Fruit fly (Drosophila melanogaster) Kc167 (cell line): ENCODE data around the gene wda.

Experiments used
- Myc ChIP-seq: fragments of >200 bp; optimal IDR thresholded peaks from 2 replicates; lab custom pipeline; 2017; ENCODE audit warnings: missing external identifiers
- Sin3A ChIP-seq: fragments of >200 bp; optimal IDR thresholded peaks from 2 replicates; lab custom pipeline; 2018; ENCODE audit warnings: missing external identifiers
- h ChIP-seq: fragments of >200 bp; optimal IDR thresholded peaks from 3 replicates; lab custom pipeline; 2018; ENCODE audit warnings: missing external identifiers
- insv ChIP-seq: fragments of >200 bp; optimal IDR thresholded peaks from 3 replicates; lab custom pipeline; 2018; ENCODE audit warnings: missing external identifiers
- psq ChIP-seq: fragments of >200 bp; optimal IDR thresholded peaks from 2 replicates; lab custom pipeline; 2017; ENCODE audit warnings: missing external identifiers
- ttk ChIP-seq: sonication (Bioruptor generic); optimal IDR thresholded peaks from 2 replicates; lab custom pipeline; 2017; ENCODE audit warnings: missing external identifiers

The wda gene

dm6 chr3R:23239051-23239450 lies 18.8 kb downstream of the wda start:
- TF ChIP-seq Sin3A (lab: Kevin White, UChicago) = no peak

- TF ChIP-seq psq = no peak
- TF ChIP-seq Myc (lab: Kevin White, UChicago) = no peak
- TF ChIP-seq Sin3A (lab: Kevin White, UChicago) = no peak
- TF ChIP-seq insv (lab: Kevin White, UChicago) = no peak
- no peak for TF ChIP-seq h
- TF ChIP-seq ttk (lab: Kevin White, UChicago) = no peak
These were observed 29.2 kb downstream of the wda start for dm6 chr3R:23228605-23229264.

- no peak for TF ChIP-seq Sin3A (lab: Kevin White, UChicago)
- no peak for TF ChIP-seq insv (lab: Kevin White, UChicago)
- TF ChIP-seq ttk (lab: Kevin White, UChicago) = no peak
- no peak for TF ChIP-seq h
- no peak for TF ChIP-seq Myc (lab: Kevin White, UChicago)
- no peak for TF ChIP-seq psq
These were observed 31.3 kb downstream of the wda start, which contains the start of gene cnc for dm6 chr3R:23226521-23227039. Gene cnc, minus strand, starts transcription at chr3R:23226711.

dm6 chr3R:23225266-23225665 lies 32.6 kb downstream of the wda start:
- no peak for TF ChIP-seq psq
- TF ChIP-seq Myc (lab: Kevin White, UChicago) = no peak
- no peak for TF ChIP-seq h
- no peak for TF ChIP-seq insv (lab: Kevin White, UChicago)
- TF ChIP-seq ttk (lab: Kevin White, UChicago) = no peak
- TF ChIP-seq Sin3A (lab: Kevin White, UChicago) = no peak

- no peak for TF ChIP-seq Sin3A (lab: Kevin White, UChicago)
- TF ChIP-seq psq = no peak
- no peak for TF ChIP-seq Myc (lab: Kevin White, UChicago)
- TF ChIP-seq h = no peak
- no peak for TF ChIP-seq ttk (lab: Kevin White, UChicago)
- no peak for TF ChIP-seq insv (lab: Kevin White, UChicago)
These were observed 34.6 kb downstream of the wda start for dm6 chr3R:23223151-23223810.

- no peak for TF ChIP-seq psq
- TF ChIP-seq insv (lab: Kevin White, UChicago) = no peak
- TF ChIP-seq h = no peak
- TF ChIP-seq Sin3A (lab: Kevin White, UChicago) = no peak
- no peak for TF ChIP-seq ttk (lab: Kevin White, UChicago)
- TF ChIP-seq Myc (lab: Kevin White, UChicago) = no peak
These were observed 36.2 kb downstream of the wda start for dm6 chr3R:23221680-23222148.

dm6 chr3R:23221003-23221679 lies 36.7 kb downstream of the wda start:
- TF ChIP-seq h (no peak), Myc (lab: Kevin White, UChicago) (no peak), psq (no peak), insv (lab: Kevin White, UChicago) (no peak), Sin3A (lab: Kevin White, UChicago) (no peak)

- TF ChIP-seq insv (lab: Kevin White, UChicago) (no peak), h (no peak), ttk (lab: Kevin White, UChicago) (no peak), Sin3A (lab: Kevin White, UChicago) (no peak), Myc (lab: Kevin White, UChicago) (no peak), psq (no peak)
These were observed 37.5 kb downstream of the wda start for dm6 chr3R:23220239-23221002.

- TF ChIP-seq insv (lab: Kevin White, UChicago) = no peak
- TF ChIP-seq Myc (lab: Kevin White, UChicago) = no peak
- TF ChIP-seq ttk (lab: Kevin White, UChicago) = no peak
- TF ChIP-seq h = no peak
- no peak for TF ChIP-seq psq
- no peak for TF ChIP-seq Sin3A (lab: Kevin White, UChicago)
These were observed 40.6 kb downstream of the wda start for dm6 chr3R:23217142-23217771.

- TF ChIP-seq h = no peak
These were observed 42.5 kb downstream of the wda start for dm6 chr3R:23215434-23215730.

- TF ChIP-seq psq (no peak), h (no peak), Myc (lab: Kevin White, UChicago) (no peak), Sin3A (lab: Kevin White, UChicago) (no peak), insv (lab: Kevin White, UChicago) (no peak), ttk (lab: Kevin White, UChicago) (no peak)
These were observed 43.1 kb downstream of the wda start for dm6 chr3R:23214603-23215433.
